Worm (Caenorhabditis elegans) whole organism, L3 larva: ENCODE results near the gene Y66D12A.21.

ENCODE experiments used
- ama-1 ChIP-seq: fragments of 150-350 bp; optimal IDR thresholded peaks from 2 replicates; lab custom pipeline; 2018
- jun-1 ChIP-seq: fragments of 150-350 bp; optimal IDR thresholded peaks from 2 replicates; lab custom pipeline; 2014; ENCODE audit warnings: missing biosample characterization, missing genetic modification reagents, missing genetic modification characterization
- nhr-237 ChIP-seq: fragments of 150-350 bp; optimal IDR thresholded peaks from 2 replicates; lab custom pipeline; 2014; ENCODE audit warnings: missing biosample characterization, missing genetic modification characterization

DNA sequence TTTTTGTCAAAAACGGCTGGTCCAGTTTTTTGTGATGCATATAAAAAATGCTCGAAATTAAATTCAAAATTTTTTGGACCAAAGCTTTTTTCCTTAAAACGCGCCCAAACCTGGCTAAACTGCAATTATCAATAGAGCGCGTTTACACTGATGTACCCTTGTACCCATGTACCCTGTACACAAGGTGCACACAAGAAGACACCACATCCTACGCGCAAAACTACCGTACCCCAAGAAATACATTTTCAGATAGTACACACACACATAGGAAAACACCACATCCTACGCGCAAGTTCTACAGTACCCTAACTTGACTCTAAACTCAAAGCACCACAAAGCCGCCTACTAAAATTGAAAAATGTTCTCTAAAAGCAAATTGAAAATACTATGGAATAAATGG is 33.8 kb downstream of the Y66D12A.21 start:
- no peak for TF ChIP-seq ama-1 (lab: Kevin White, UChicago)
- TF ChIP-seq jun-1 (tag; lab: Kevin White, UChicago): no peak
- no peak for TF ChIP-seq nhr-237 (tag; lab: Kevin White, UChicago)
